Worm (Caenorhabditis elegans): ENCODE data around the gene Y38A10A.2.
A peak's percentile ranks its signal among the peaks of the same experiment; 100 is the strongest.

Y38A10A.2 gene

ce11 chrV:6022076-6022475 lies 41.2 kb downstream of the Y38A10A.2 start:
- TF ChIP-seq elt-2 (tag; optimal IDR thresholded peaks at IDR 0.05) = no peak
- peak; percentile 51 for TF ChIP-seq nhr-25 (tag; optimal IDR thresholded peaks at IDR 0.05)
- TF ChIP-seq nhr-43 (tag; optimal IDR thresholded peaks at IDR 0.05; ENCODE audit: poor library complexity, severe bottlenecking) = peak; percentile 13

- peak; percentile 39 for TF ChIP-seq elt-2 (tag; optimal IDR thresholded peaks at IDR 0.05)
- peak; percentile 66 for TF ChIP-seq aly-2 (tag; optimal IDR thresholded peaks at IDR 0.05)
- no peak for TF ChIP-seq fkh-10 (GFP tag; optimal IDR thresholded peaks at IDR 0.05)
- TF ChIP-seq ama-1 (optimal IDR thresholded peaks at IDR 0.05) = peak; percentile 84
- peak; percentile 61 for TF ChIP-seq nhr-43 (tag; optimal IDR thresholded peaks at IDR 0.05; ENCODE audit: poor library complexity, severe bottlenecking)
- no peak for TF ChIP-seq unc-62 (GFP tag; optimal IDR thresholded peaks at IDR 0.05)
Observed at ce11 chrV:6018944-6019450, 44.2 kb downstream of the Y38A10A.2 start, which contains the start of gene picc-1. Gene picc-1, plus strand, starts transcription at chrV:6018994.

- TF ChIP-seq ceh-16 (tag; optimal IDR thresholded peaks at IDR 0.05) = no peak
- TF ChIP-seq ceh-28 (tag; optimal IDR thresholded peaks at IDR 0.05) = peak; percentile 34
- TF ChIP-seq nhr-43 (tag; optimal IDR thresholded peaks at IDR 0.05; ENCODE audit: poor library complexity, severe bottlenecking) = peak; percentile 60
- TF ChIP-seq fos-1 (tag; optimal IDR thresholded peaks at IDR 0.05) = no peak
- TF ChIP-seq unc-39 (tag; optimal IDR thresholded peaks at IDR 0.05) = no peak
- no peak for TF ChIP-seq ama-1 (optimal IDR thresholded peaks at IDR 0.05)
- no peak for TF ChIP-seq ZK546.5 (tag; optimal IDR thresholded peaks at IDR 0.05)
- TF ChIP-seq snpc-4 (tag; optimal IDR thresholded peaks at IDR 0.05) = peak; percentile 71
- TF ChIP-seq lin-39 (tag; optimal IDR thresholded peaks at IDR 0.05) = peak; percentile 75
- no peak for TF ChIP-seq unc-62 (GFP tag; optimal IDR thresholded peaks at IDR 0.05)
- no peak for TF ChIP-seq zag-1 (tag; optimal IDR thresholded peaks at IDR 0.05)
- peak; percentile 32 for TF ChIP-seq pqm-1 (tag; optimal IDR thresholded peaks at IDR 0.05)
- TF ChIP-seq nhr-23 (tag; optimal IDR thresholded peaks at IDR 0.05) = peak; percentile 93
- no peak for TF ChIP-seq egl-27 (tag; optimal IDR thresholded peaks at IDR 0.05)
- TF ChIP-seq egl-5 (tag; optimal IDR thresholded peaks at IDR 0.05) = peak; percentile 84
- no peak for TF ChIP-seq nhr-12 (tag; optimal IDR thresholded peaks at IDR 0.05)
- no peak for TF ChIP-seq sea-2 (GFP tag; optimal IDR thresholded peaks at IDR 0.05)
- TF ChIP-seq elt-1 (tag; optimal IDR thresholded peaks at IDR 0.05) = peak; percentile 27
- no peak for TF ChIP-seq elt-3 (tag; optimal IDR thresholded peaks at IDR 0.05)
- TF ChIP-seq elt-2 (tag; optimal IDR thresholded peaks at IDR 0.05) = peak; percentile 49
- no peak for TF ChIP-seq nhr-11 (tag; optimal IDR thresholded peaks at IDR 0.05)
- TF ChIP-seq lsy-12 (tag; optimal IDR thresholded peaks at IDR 0.05) = peak; percentile 62
- no peak for TF ChIP-seq ztf-11 (tag; optimal IDR thresholded peaks at IDR 0.05)
- TF ChIP-seq ztf-4 (tag; optimal IDR thresholded peaks at IDR 0.05) = no peak
- no peak for TF ChIP-seq nhr-76 (tag; optimal IDR thresholded peaks at IDR 0.05)
- no peak for TF ChIP-seq eor-1 (tag; optimal IDR thresholded peaks at IDR 0.05)
- TF ChIP-seq nhr-77 (tag; optimal IDR thresholded peaks at IDR 0.05) = no peak
- TF ChIP-seq tbx-2 (tag; optimal IDR thresholded peaks at IDR 0.05) = no peak
- peak; percentile 87 for TF ChIP-seq nfya-1 (tag; optimal IDR thresholded peaks at IDR 0.05; ENCODE audit: insufficient read depth)
- peak; percentile 100 for TF ChIP-seq skn-1 (tag; optimal IDR thresholded peaks at IDR 0.05)
- no peak for TF ChIP-seq nhr-67 (tag; optimal IDR thresholded peaks at IDR 0.05)
- TF ChIP-seq pha-4 (tag; optimal IDR thresholded peaks at IDR 0.05) = peak; percentile 95
- no peak for TF ChIP-seq mdl-1 (tag; optimal IDR thresholded peaks at IDR 0.05)
- TF ChIP-seq daf-12 (tag; optimal IDR thresholded peaks at IDR 0.05) = no peak
- TF ChIP-seq hmg-11 (tag; optimal IDR thresholded peaks at IDR 0.05) = peak; percentile 27
- TF ChIP-seq nhr-28 (tag; optimal IDR thresholded peaks at IDR 0.05) = no peak
- TF ChIP-seq fkh-10 (GFP tag; optimal IDR thresholded peaks at IDR 0.05) = no peak
- no peak for TF ChIP-seq mml-1 (tag; optimal IDR thresholded peaks at IDR 0.05)
- TF ChIP-seq aly-2 (tag; optimal IDR thresholded peaks at IDR 0.05) = no peak
- TF ChIP-seq ceh-82 (tag; optimal IDR thresholded peaks at IDR 0.05) = no peak
- TF ChIP-seq nhr-25 (tag; optimal IDR thresholded peaks at IDR 0.05) = peak; percentile 85
- no peak for TF ChIP-seq nhr-237 (tag; optimal IDR thresholded peaks at IDR 0.05)
- TF ChIP-seq ceh-9 (tag; optimal IDR thresholded peaks at IDR 0.05) = no peak
- peak; percentile 97 for TF ChIP-seq lin-15B (tag; optimal IDR thresholded peaks at IDR 0.05)
- peak; percentile 59 for TF ChIP-seq R02D3.7 (tag; optimal IDR thresholded peaks at IDR 0.05)
- peak; percentile 62 for TF ChIP-seq jun-1 (tag; optimal IDR thresholded peaks at IDR 0.05)
- TF ChIP-seq fkh-2 (tag; optimal IDR thresholded peaks at IDR 0.05) = no peak
Observed at ce11 chrV:6017630-6018029, 45.6 kb downstream of the Y38A10A.2 start, which contains the start of the genes rpt-2 and aps-1. Gene rpt-2, minus strand, starts transcription at chrV:6017669. Gene aps-1, plus strand, starts transcription at chrV:6017970.
